Worm (Caenorhabditis elegans) whole organism, mixed stage, embryonic: ENCODE data around the gene bicd-1.

ENCODE experiments used
- M03D4.4 ChIP-seq: sonication (generic microtip); optimal IDR thresholded peaks from 2 replicates; lab custom pipeline; 2017; ENCODE audit warnings: mild to moderate bottlenecking, missing genetic modification characterization, missing compliant biosample characterization
- blmp-1 ChIP-seq: fragments of 150-350 bp; optimal IDR thresholded peaks from 2 replicates; lab custom pipeline; 2014; ENCODE audit warnings: missing biosample characterization, missing genetic modification characterization
- ceh-39 ChIP-seq: fragments of 150-350 bp; optimal IDR thresholded peaks from 2 replicates; lab custom pipeline; 2014; ENCODE audit warnings: missing biosample characterization, missing genetic modification characterization
- ceh-43 ChIP-seq: fragments of 200-800 bp; sonication (Bioruptor generic); optimal IDR thresholded peaks from 2 replicates; lab custom pipeline; 2018; ENCODE audit warnings: mild to moderate bottlenecking, missing genetic modification characterization, moderate library complexity, missing compliant biosample characterization
- ceh-83 ChIP-seq: fragments of 200-800 bp; sonication (Bioruptor generic); optimal IDR thresholded peaks from 2 replicates; lab custom pipeline; 2018; ENCODE audit warnings: mild to moderate bottlenecking, missing genetic modification characterization, missing compliant biosample characterization
- ces-1 ChIP-seq: fragments of 150-350 bp; optimal IDR thresholded peaks from 2 replicates; lab custom pipeline; 2014; ENCODE audit warnings: missing biosample characterization, missing genetic modification reagents, missing genetic modification characterization
- cnd-1 ChIP-seq: fragments of 200-800 bp; sonication (Bioruptor generic); optimal IDR thresholded peaks from 2 replicates; lab custom pipeline; 2018; ENCODE audit warnings: mild to moderate bottlenecking, missing genetic modification characterization, missing compliant biosample characterization
- drap-1 ChIP-seq: fragments of 200-800 bp; sonication (Bioruptor generic); optimal IDR thresholded peaks from 3 replicates; lab custom pipeline; 2018; ENCODE audit warnings: mild to moderate bottlenecking, missing genetic modification characterization, missing compliant biosample characterization
- elt-1 ChIP-seq: sonication (generic microtip); optimal IDR thresholded peaks from 2 replicates; lab custom pipeline; 2017; ENCODE audit warnings: missing genetic modification characterization, mild to moderate bottlenecking, missing compliant biosample characterization, antibody characterized with exemption, moderate library complexity, borderline replicate concordance; ENCODE audit not compliant: insufficient read depth
- flh-1 ChIP-seq: fragments of 200-800 bp; sonication (Bioruptor generic); optimal IDR thresholded peaks from 2 replicates; lab custom pipeline; 2018; ENCODE audit warnings: mild to moderate bottlenecking, missing genetic modification characterization, moderate library complexity, missing compliant biosample characterization
- ham-2 ChIP-seq: fragments of 200-800 bp; sonication (Bioruptor generic); optimal IDR thresholded peaks from 2 replicates; lab custom pipeline; 2018; ENCODE audit warnings: mild to moderate bottlenecking, missing genetic modification characterization, missing compliant biosample characterization
- hlh-1 ChIP-seq: fragments of 150-350 bp; optimal IDR thresholded peaks from 2 replicates; lab custom pipeline; 2014; ENCODE audit warnings: missing biosample characterization, missing genetic modification reagents, missing genetic modification characterization
- lin-32 ChIP-seq: fragments of 200-800 bp; sonication (Bioruptor generic); optimal IDR thresholded peaks from 2 replicates; lab custom pipeline; 2018; ENCODE audit warnings: mild to moderate bottlenecking, missing genetic modification characterization, missing compliant biosample characterization
- lsy-2 ChIP-seq: fragments of 150-350 bp; optimal IDR thresholded peaks from 2 replicates; lab custom pipeline; 2014; ENCODE audit warnings: missing biosample characterization, missing genetic modification characterization
- mep-1 ChIP-seq: fragments of 150-350 bp; optimal IDR thresholded peaks from 2 replicates; lab custom pipeline; 2017; ENCODE audit warnings: missing biosample characterization, missing genetic modification reagents, missing genetic modification characterization, inconsistent platforms
- mls-2 ChIP-seq: sonication (generic microtip); optimal IDR thresholded peaks from 2 replicates; lab custom pipeline; 2016; ENCODE audit warnings: mild to moderate bottlenecking, missing genetic modification characterization, moderate library complexity, missing compliant biosample characterization
- nhr-12 ChIP-seq: fragments of 150-350 bp; optimal IDR thresholded peaks from 2 replicates; lab custom pipeline; 2014; ENCODE audit warnings: missing biosample characterization, missing genetic modification characterization
- nhr-2 ChIP-seq: fragments of 150-350 bp; optimal IDR thresholded peaks from 2 replicates; lab custom pipeline; 2014; ENCODE audit warnings: missing biosample characterization, missing genetic modification characterization
- nhr-28 ChIP-seq: fragments of 150-350 bp; optimal IDR thresholded peaks from 2 replicates; lab custom pipeline; 2014; ENCODE audit warnings: missing biosample characterization, missing genetic modification characterization
- nhr-76 ChIP-seq: sonication (generic microtip); optimal IDR thresholded peaks from 2 replicates; lab custom pipeline; 2017; ENCODE audit warnings: missing biosample characterization, missing genetic modification characterization
- pha-4 ChIP-seq: fragments of 150-350 bp; optimal IDR thresholded peaks from 2 replicates; lab custom pipeline; 2018; ENCODE audit warnings: missing biosample characterization, missing genetic modification reagents, missing genetic modification characterization
- sem-2 ChIP-seq: fragments of 200-800 bp; sonication (Bioruptor generic); optimal IDR thresholded peaks from 2 replicates; lab custom pipeline; 2018; ENCODE audit warnings: mild to moderate bottlenecking, missing genetic modification characterization, missing compliant biosample characterization
- snpc-4 ChIP-seq: fragments of 150-350 bp; optimal IDR thresholded peaks from 2 replicates; lab custom pipeline; 2014; ENCODE audit warnings: missing biosample characterization, missing genetic modification characterization
- sptf-1 ChIP-seq: sonication (generic microtip); optimal IDR thresholded peaks from 2 replicates; lab custom pipeline; 2017; ENCODE audit warnings: mild to moderate bottlenecking, missing genetic modification characterization, moderate library complexity, missing compliant biosample characterization
- tbx-8 ChIP-seq: fragments of 200-800 bp; sonication (Bioruptor generic); optimal IDR thresholded peaks from 2 replicates; lab custom pipeline; 2018; ENCODE audit warnings: mild to moderate bottlenecking, missing genetic modification characterization, moderate library complexity, missing compliant biosample characterization
- unc-120 ChIP-seq: sonication (generic microtip); optimal IDR thresholded peaks from 2 replicates; lab custom pipeline; 2017; ENCODE audit warnings: missing genetic modification characterization, missing compliant biosample characterization; ENCODE audit not compliant: poor library complexity, severe bottlenecking
- unc-39 ChIP-seq: fragments of 150-350 bp; optimal IDR thresholded peaks from 2 replicates; lab custom pipeline; 2014; ENCODE audit warnings: missing biosample characterization, missing genetic modification characterization
- unc-62 ChIP-seq: fragments of 150-350 bp; optimal IDR thresholded peaks from 2 replicates; lab custom pipeline; 2014; ENCODE audit warnings: missing biosample characterization, missing genetic modification reagents, missing genetic modification characterization
- zip-8 ChIP-seq: fragments of 150-350 bp; optimal IDR thresholded peaks from 2 replicates; lab custom pipeline; 2014; ENCODE audit warnings: missing biosample characterization, missing genetic modification characterization
- ztf-11 ChIP-seq: fragments of 150-350 bp; optimal IDR thresholded peaks from 2 replicates; lab custom pipeline; 2014; ENCODE audit warnings: missing biosample characterization, missing genetic modification characterization

The bicd-1 gene

DNA sequence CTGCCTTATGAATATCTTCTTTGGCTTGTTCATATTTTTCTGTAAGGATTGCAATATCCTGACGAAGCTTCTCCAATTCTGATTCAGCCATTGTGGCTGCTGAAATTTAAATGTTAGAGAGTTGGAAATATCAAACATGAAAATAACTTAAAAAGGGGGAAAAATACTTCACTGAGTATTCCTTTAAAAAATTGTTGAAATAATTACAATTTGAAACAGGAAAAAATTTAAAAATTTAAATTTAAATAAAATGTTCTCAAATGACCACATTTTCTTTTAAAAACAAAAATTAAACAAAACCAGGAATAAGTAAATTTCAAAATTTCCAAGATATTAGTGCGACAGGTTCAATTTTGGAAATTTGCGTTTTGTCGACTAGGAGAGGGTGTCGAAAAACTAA is at the start of gene bicd-1:
TSS of gene bicd-1 (minus strand) at position 101 of the 400 bp plus-strand sequence.
- TF ChIP-seq ceh-83 (GFP tag; lab: Kevin White, UChicago) (no peak), mls-2 (tag; lab: Kevin White, UChicago) (no peak), sptf-1 (tag; lab: Kevin White, UChicago) (no peak), nhr-28 (tag; lab: Kevin White, UChicago) (no peak), snpc-4 (no peak)

DNA sequence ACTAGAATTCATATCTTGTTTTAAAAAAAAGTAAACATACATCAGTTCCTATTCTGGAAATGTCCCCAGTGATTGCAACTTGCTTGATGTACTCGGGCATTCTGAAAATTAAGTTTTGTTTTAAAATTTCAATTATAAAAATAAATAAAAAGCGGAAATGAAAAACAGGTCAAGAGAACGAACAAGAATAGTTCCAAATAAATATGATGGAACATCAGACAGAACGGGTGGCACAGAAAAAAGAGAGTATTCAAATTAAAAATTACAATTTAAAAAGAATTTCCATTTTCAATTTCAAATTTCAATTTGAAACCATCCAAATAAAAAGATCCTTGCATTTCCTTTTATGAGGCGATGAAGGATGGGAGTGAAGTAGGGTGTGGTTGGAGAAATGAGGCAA is 49.1 kb upstream of the bicd-1 start, which contains the start of gene C01B10.3:
TSS of gene C01B10.3 (minus strand) at position 101 of the 400 bp plus-strand sequence.
- TF ChIP-seq nhr-28 (tag; lab: Kevin White, UChicago), result no peak
- TF ChIP-seq nhr-76 (tag; lab: Kevin White, UChicago), result no peak
- TF ChIP-seq nhr-2 (tag; lab: Kevin White, UChicago), result no peak
- TF ChIP-seq tbx-8, result no peak
- TF ChIP-seq snpc-4, result no peak
- no peak for TF ChIP-seq ceh-39 (tag; lab: Kevin White, UChicago)
- TF ChIP-seq nhr-12 (tag; lab: Kevin White, UChicago), result no peak
- TF ChIP-seq hlh-1 (tag; lab: Kevin White, UChicago), result no peak
- TF ChIP-seq lsy-2 (tag; lab: Kevin White, UChicago), result no peak
- TF ChIP-seq drap-1 (GFP tag; lab: Kevin White, UChicago), result no peak
- TF ChIP-seq ces-1 (GFP tag; lab: Kevin White, UChicago), result no peak
- no peak for TF ChIP-seq M03D4.4 (tag; lab: Kevin White, UChicago)
- no peak for TF ChIP-seq unc-39 (tag; lab: Kevin White, UChicago)

DNA sequence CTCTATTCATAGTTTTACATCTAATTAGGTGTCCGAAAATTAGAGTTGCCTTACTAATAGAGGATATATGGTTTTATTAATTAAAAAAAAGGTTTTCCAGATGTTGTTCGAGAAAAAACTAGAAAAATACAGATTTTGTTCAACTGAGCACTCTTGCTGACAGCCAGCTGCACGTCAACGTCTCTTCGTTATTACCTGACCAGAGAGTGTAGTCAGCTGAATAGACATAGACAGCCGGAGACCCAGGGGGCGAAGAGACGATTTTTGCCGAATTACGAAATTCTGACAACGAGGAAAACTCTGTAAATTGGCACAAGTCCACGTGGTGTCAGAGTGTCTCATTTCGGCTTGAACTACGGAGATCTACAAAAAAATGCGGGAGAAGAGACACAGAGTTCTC is 46.5 kb upstream of the bicd-1 start:
- TF ChIP-seq ceh-39 (tag; lab: Kevin White, UChicago), result no peak
- no peak for TF ChIP-seq ceh-83 (GFP tag; lab: Kevin White, UChicago)
- TF ChIP-seq mep-1 (tag; lab: Kevin White, UChicago), result no peak
- TF ChIP-seq nhr-2 (tag; lab: Kevin White, UChicago), result no peak
- no peak for TF ChIP-seq ceh-43 (GFP tag; lab: Kevin White, UChicago)
- no peak for TF ChIP-seq tbx-8
- TF ChIP-seq unc-39 (tag; lab: Kevin White, UChicago), result no peak
- no peak for TF ChIP-seq cnd-1 (tag; lab: Kevin White, UChicago)
- TF ChIP-seq pha-4 (tag; lab: Kevin White, UChicago), result no peak
- TF ChIP-seq drap-1 (GFP tag; lab: Kevin White, UChicago), result no peak
- TF ChIP-seq nhr-12 (tag; lab: Kevin White, UChicago), result no peak
- TF ChIP-seq lsy-2 (tag; lab: Kevin White, UChicago), result no peak
- TF ChIP-seq flh-1 (GFP tag; lab: Kevin White, UChicago), result no peak
- no peak for TF ChIP-seq hlh-1 (tag; lab: Kevin White, UChicago)
- TF ChIP-seq lin-32 (GFP tag; lab: Kevin White, UChicago), result no peak
- no peak for TF ChIP-seq unc-120 (tag; lab: Kevin White, UChicago)
- no peak for TF ChIP-seq sem-2 (GFP tag; lab: Kevin White, UChicago)

DNA sequence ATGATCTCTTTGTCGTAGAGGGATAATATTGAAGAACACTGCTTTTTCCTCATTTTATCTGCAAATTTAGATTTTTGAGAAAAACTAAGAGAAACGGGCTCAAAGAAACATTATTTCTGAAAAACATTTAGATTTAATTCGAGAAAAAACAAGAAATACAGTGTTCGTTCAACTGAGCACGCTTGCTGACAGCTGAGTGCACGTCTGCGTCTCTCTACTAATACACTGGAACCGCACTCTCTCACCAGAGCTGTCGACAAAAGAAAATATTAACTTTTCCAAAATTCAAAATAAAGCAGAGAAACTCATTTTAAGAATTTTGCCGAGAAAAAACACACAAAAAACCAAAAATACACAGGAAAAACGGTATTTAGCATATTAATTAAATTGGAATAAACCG is 41.2 kb upstream of the bicd-1 start, which contains the start of gene drh-1:
TSS of gene drh-1 (minus strand) at position 58 of the 400 bp plus-strand sequence.
- TF ChIP-seq mls-2 (tag; lab: Kevin White, UChicago), result no peak
- TF ChIP-seq nhr-12 (tag; lab: Kevin White, UChicago), result no peak
- TF ChIP-seq ceh-83 (GFP tag; lab: Kevin White, UChicago), result no peak
- no peak for TF ChIP-seq zip-8 (tag; lab: Kevin White, UChicago)
- TF ChIP-seq ces-1 (GFP tag; lab: Kevin White, UChicago), result no peak
- TF ChIP-seq elt-1 (tag; lab: Kevin White, UChicago), result no peak
- TF ChIP-seq sem-2 (GFP tag; lab: Kevin White, UChicago), result no peak
- TF ChIP-seq unc-62 (GFP tag; lab: Kevin White, UChicago), result no peak
- no peak for TF ChIP-seq ztf-11 (tag; lab: Kevin White, UChicago)
- TF ChIP-seq hlh-1 (tag; lab: Kevin White, UChicago), result no peak
- TF ChIP-seq blmp-1 (tag; lab: Kevin White, UChicago), result no peak
- no peak for TF ChIP-seq ham-2 (GFP tag; lab: Kevin White, UChicago)
- TF ChIP-seq lsy-2 (tag; lab: Kevin White, UChicago), result no peak
- no peak for TF ChIP-seq cnd-1 (tag; lab: Kevin White, UChicago)
- no peak for TF ChIP-seq ceh-39 (tag; lab: Kevin White, UChicago)
- TF ChIP-seq pha-4 (tag; lab: Kevin White, UChicago), result no peak
